Fruit fly (Drosophila melanogaster): ENCODE measurements around the gene Aladin.

Gene Aladin

dm6 chrX:9295518-9295917, 22.3 kb downstream of the Aladin start (continued):
- TF ChIP-seq Taf1 (GFP tag; IDR thresholded peaks at IDR 0.05) (no peak), Hsf (GFP tag; optimal IDR thresholded peaks at IDR 0.05) (peak; percentile 4), hbn (GFP tag; IDR thresholded peaks at IDR 0.05; ENCODE audit: partially characterized antibody) (no peak), klu (GFP tag; IDR thresholded peaks at IDR 0.05) (no peak), zfh1 (GFP tag; IDR thresholded peaks at IDR 0.05) (peak; percentile 71), fd96Cb (tag; optimal IDR thresholded peaks at IDR 0.05) (peak; percentile 40), Xrp1 (GFP tag; IDR thresholded peaks at IDR 0.05) (peak; percentile 68; the same call in 1 of the 2 replicates), tap (tag; optimal IDR thresholded peaks at IDR 0.05) (no peak), CG31365 (tag; optimal IDR thresholded peaks at IDR 0.05) (no peak), CG30431 (GFP tag; optimal IDR thresholded peaks at IDR 0.05) (peak; percentile 14), CG3995 (GFP tag; optimal IDR thresholded peaks at IDR 0.05) (no peak), CG3163 (GFP tag; optimal IDR thresholded peaks at IDR 0.05) (no peak), tna (GFP tag; IDR thresholded peaks at IDR 0.05; ENCODE audit: partially characterized antibody) (no peak), CG42726 (GFP tag; IDR thresholded peaks at IDR 0.05; ENCODE audit: partially characterized antibody) (no peak), so (GFP tag; IDR thresholded peaks at IDR 0.05) (no peak), D19A (tag; optimal IDR thresholded peaks at IDR 0.05) (peak; percentile 11), CG11504 (tag; optimal IDR thresholded peaks at IDR 0.05) (no peak), inv (GFP tag; IDR thresholded peaks at IDR 0.05; ENCODE audit: partially characterized antibody) (no peak), gro (GFP tag; optimal IDR thresholded peaks at IDR 0.05) (no peak), CG31224 (GFP tag; IDR thresholded peaks at IDR 0.05) (no peak), stwl (tag; optimal IDR thresholded peaks at IDR 0.05) (no peak), vnd (GFP tag; IDR thresholded peaks at IDR 0.05; ENCODE audit: partially characterized antibody) (no peak), CG8290 (GFP tag; optimal IDR thresholded peaks at IDR 0.05) (no peak), CG8290 (tag; optimal IDR thresholded peaks at IDR 0.05) (no peak), CG7372 (GFP tag; IDR thresholded peaks at IDR 0.05) (no peak), mam (GFP tag; optimal IDR thresholded peaks at IDR 0.05) (no peak), eve (GFP tag; optimal IDR thresholded peaks at IDR 0.05) (no peak), CG10979 (tag; optimal IDR thresholded peaks at IDR 0.05) (peak; percentile 61), Fer1 (GFP tag; optimal IDR thresholded peaks at IDR 0.05) (no peak), Max (GFP tag; optimal IDR thresholded peaks at IDR 0.05) (no peak), ttk (GFP tag; IDR thresholded peaks at IDR 0.05) (no peak), da (GFP tag; optimal IDR thresholded peaks at IDR 0.05) (no peak), aop (GFP tag; IDR thresholded peaks at IDR 0.05) (no peak), CG2199 (GFP tag; IDR thresholded peaks at IDR 0.05) (no peak), CG7556 (GFP tag; optimal IDR thresholded peaks at IDR 0.05) (no peak), jing (GFP tag; optimal IDR thresholded peaks at IDR 0.05) (no peak), CG31441 (GFP tag; IDR thresholded peaks at IDR 0.05) (no peak), Adf1 (GFP tag; IDR thresholded peaks at IDR 0.05) (no peak), Sry-δ (GFP tag; optimal IDR thresholded peaks at IDR 0.05) (no peak), pita (GFP tag; optimal IDR thresholded peaks at IDR 0.05) (no peak), CG1024 (GFP tag; IDR thresholded peaks at IDR 0.05) (no peak), Sox102F (GFP tag; optimal IDR thresholded peaks at IDR 0.05) (peak; percentile 18), corto (GFP tag; optimal IDR thresholded peaks at IDR 0.05) (no peak), org-1 (GFP tag; optimal IDR thresholded peaks at IDR 0.05) (no peak), CG6254 (GFP tag; optimal IDR thresholded peaks at IDR 0.05) (no peak), Lim3 (GFP tag; IDR thresholded peaks at IDR 0.05) (no peak), caup (GFP tag; optimal IDR thresholded peaks at IDR 0.05; ENCODE audit: severe bottlenecking) (no peak), pros (GFP tag; optimal IDR thresholded peaks at IDR 0.05) (no peak), bowl (GFP tag; IDR thresholded peaks at IDR 0.05) (no peak), salm (tag; optimal IDR thresholded peaks at IDR 0.05) (no peak), Antp (GFP tag; optimal IDR thresholded peaks at IDR 0.05) (no peak), gce (GFP tag; IDR thresholded peaks at IDR 0.05) (no peak), Dll (GFP tag; IDR thresholded peaks at IDR 0.05; ENCODE audit: partially characterized antibody) (no peak)
